Worm (Caenorhabditis elegans): ENCODE measurements around the gene popl-7.

The popl-7 gene

DNA sequence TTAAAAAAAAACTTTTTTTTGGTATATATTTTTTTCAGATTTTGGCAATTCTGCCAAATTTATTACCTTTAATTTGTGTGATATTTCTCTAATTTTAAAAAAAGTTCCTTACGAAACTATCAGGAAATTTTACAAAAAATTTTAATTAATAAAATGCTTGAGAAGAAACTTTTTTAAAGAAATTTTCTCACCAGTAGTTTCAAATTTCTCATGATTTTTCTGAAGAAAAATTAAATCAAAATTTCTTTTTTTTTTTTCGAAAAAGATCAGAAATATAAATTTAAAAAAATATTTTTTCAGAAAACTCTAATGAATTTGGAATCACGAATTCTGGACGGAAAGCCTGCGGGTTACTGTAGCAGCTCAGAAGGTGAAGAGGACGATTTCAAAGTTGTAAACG, 7.2 kb downstream of the popl-7 start, which contains the start of gene mau-8:
Gene mau-8, plus strand, starts transcription at position 301 of the 400 bp plus-strand sequence.
- TF ChIP-seq nhr-77 (tag; optimal IDR thresholded peaks at IDR 0.05) = no peak
- TF ChIP-seq ama-1 (optimal IDR thresholded peaks at IDR 0.05) = no peak
- TF ChIP-seq ceh-82 (tag; optimal IDR thresholded peaks at IDR 0.05) = no peak
- no peak for TF ChIP-seq jun-1 (tag; optimal IDR thresholded peaks at IDR 0.05)
- TF ChIP-seq mml-1 (tag; optimal IDR thresholded peaks at IDR 0.05) = no peak
- TF ChIP-seq nhr-28 (tag; optimal IDR thresholded peaks at IDR 0.05) = no peak
- no peak for TF ChIP-seq zag-1 (tag; optimal IDR thresholded peaks at IDR 0.05)
- TF ChIP-seq eor-1 (tag; optimal IDR thresholded peaks at IDR 0.05) = no peak
- TF ChIP-seq ceh-9 (tag; optimal IDR thresholded peaks at IDR 0.05) = no peak
- no peak for TF ChIP-seq hmg-11 (tag; optimal IDR thresholded peaks at IDR 0.05)
- no peak for TF ChIP-seq lin-15B (tag; optimal IDR thresholded peaks at IDR 0.05)
- no peak for TF ChIP-seq unc-62 (GFP tag; optimal IDR thresholded peaks at IDR 0.05)
- no peak for TF ChIP-seq ztf-11 (tag; optimal IDR thresholded peaks at IDR 0.05)

DNA sequence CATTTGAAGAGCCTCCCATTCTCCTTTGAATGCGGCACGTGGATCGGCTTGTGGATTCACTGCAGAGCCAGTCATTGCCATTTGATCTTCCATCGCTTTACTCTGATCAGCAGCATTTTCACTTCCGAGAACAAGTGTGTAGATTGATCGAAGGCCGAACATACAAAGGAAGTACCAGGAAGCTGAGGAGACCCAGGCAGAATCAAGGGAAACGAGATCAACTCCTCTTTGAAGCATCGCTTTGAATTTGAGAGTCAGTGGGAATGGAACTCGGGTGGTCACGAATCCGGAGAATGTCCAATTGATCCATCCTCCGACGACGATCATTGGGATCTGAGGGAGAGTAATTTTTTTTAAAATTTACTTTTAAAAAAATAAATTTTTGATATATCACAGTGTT, 10.0 kb downstream of the popl-7 start:
- TF ChIP-seq ceh-9 (tag; optimal IDR thresholded peaks at IDR 0.05) = no peak

ce11 chrIV:13381823-13382222, 11.3 kb downstream of the popl-7 start, which contains the start of gene emc-3:
TSS of gene emc-3 (minus strand) at chrIV:13381923.
- TF ChIP-seq lsy-12 (tag; optimal IDR thresholded peaks at IDR 0.05) (no peak), unc-39 (tag; optimal IDR thresholded peaks at IDR 0.05) (no peak), nhr-23 (tag; optimal IDR thresholded peaks at IDR 0.05) (no peak), lin-15B (tag; optimal IDR thresholded peaks at IDR 0.05) (no peak)

ce11 chrIV:13383763-13384436, 13.4 kb downstream of the popl-7 start, which contains the start of gene rab-19:
TSS of gene rab-19 (minus strand) at chrIV:13384386.
- no peak for TF ChIP-seq sea-2 (GFP tag; optimal IDR thresholded peaks at IDR 0.05)
- TF ChIP-seq ZK546.5 (tag; optimal IDR thresholded peaks at IDR 0.05) = no peak
- TF ChIP-seq ceh-82 (tag; optimal IDR thresholded peaks at IDR 0.05) = no peak
- TF ChIP-seq mdl-1 (tag; optimal IDR thresholded peaks at IDR 0.05) = no peak
- no peak for TF ChIP-seq ceh-9 (tag; optimal IDR thresholded peaks at IDR 0.05)
- no peak for TF ChIP-seq nhr-23 (tag; optimal IDR thresholded peaks at IDR 0.05)
- TF ChIP-seq daf-12 (tag; optimal IDR thresholded peaks at IDR 0.05) = no peak
- TF ChIP-seq lin-15B (tag; optimal IDR thresholded peaks at IDR 0.05) = peak; percentile 13
- TF ChIP-seq nhr-25 (tag; optimal IDR thresholded peaks at IDR 0.05) = no peak
- no peak for TF ChIP-seq snpc-4 (tag; optimal IDR thresholded peaks at IDR 0.05)
- TF ChIP-seq hmg-11 (tag; optimal IDR thresholded peaks at IDR 0.05) = peak; percentile 65
- TF ChIP-seq tbx-2 (tag; optimal IDR thresholded peaks at IDR 0.05) = no peak
- no peak for TF ChIP-seq nhr-67 (tag; optimal IDR thresholded peaks at IDR 0.05)
- TF ChIP-seq pqm-1 (tag; optimal IDR thresholded peaks at IDR 0.05) = no peak
- no peak for TF ChIP-seq nhr-77 (tag; optimal IDR thresholded peaks at IDR 0.05)
- TF ChIP-seq ztf-4 (tag; optimal IDR thresholded peaks at IDR 0.05) = no peak
- peak; percentile 26 for TF ChIP-seq nfya-1 (tag; optimal IDR thresholded peaks at IDR 0.05; ENCODE audit: insufficient read depth)
- TF ChIP-seq fkh-10 (GFP tag; optimal IDR thresholded peaks at IDR 0.05) = no peak
- peak; percentile 35 for TF ChIP-seq lin-39 (tag; optimal IDR thresholded peaks at IDR 0.05)
- TF ChIP-seq nhr-12 (tag; optimal IDR thresholded peaks at IDR 0.05) = no peak

- no peak for TF ChIP-seq lsy-12 (tag; optimal IDR thresholded peaks at IDR 0.05)
- no peak for TF ChIP-seq daf-12 (tag; optimal IDR thresholded peaks at IDR 0.05)
- TF ChIP-seq unc-39 (tag; optimal IDR thresholded peaks at IDR 0.05) = no peak
- TF ChIP-seq nhr-23 (tag; optimal IDR thresholded peaks at IDR 0.05) = peak; percentile 81
- TF ChIP-seq elt-1 (tag; optimal IDR thresholded peaks at IDR 0.05) = no peak
- no peak for TF ChIP-seq unc-62 (GFP tag; optimal IDR thresholded peaks at IDR 0.05)
- TF ChIP-seq nhr-67 (tag; optimal IDR thresholded peaks at IDR 0.05) = no peak
- no peak for TF ChIP-seq fos-1 (tag; optimal IDR thresholded peaks at IDR 0.05)
- TF ChIP-seq ztf-4 (tag; optimal IDR thresholded peaks at IDR 0.05) = no peak
- TF ChIP-seq ceh-9 (tag; optimal IDR thresholded peaks at IDR 0.05) = no peak
- TF ChIP-seq nfya-1 (tag; optimal IDR thresholded peaks at IDR 0.05; ENCODE audit: insufficient read depth) = peak; percentile 82
- no peak for TF ChIP-seq tbx-2 (tag; optimal IDR thresholded peaks at IDR 0.05)
- TF ChIP-seq nhr-25 (tag; optimal IDR thresholded peaks at IDR 0.05) = peak; percentile 72
- no peak for TF ChIP-seq nhr-12 (tag; optimal IDR thresholded peaks at IDR 0.05)
- TF ChIP-seq egl-27 (tag; optimal IDR thresholded peaks at IDR 0.05) = no peak
- TF ChIP-seq pha-4 (tag; optimal IDR thresholded peaks at IDR 0.05) = peak; percentile 87
- no peak for TF ChIP-seq nhr-76 (tag; optimal IDR thresholded peaks at IDR 0.05)
- peak; percentile 9 for TF ChIP-seq pqm-1 (tag; optimal IDR thresholded peaks at IDR 0.05)
- peak; percentile 54 for TF ChIP-seq ceh-28 (tag; optimal IDR thresholded peaks at IDR 0.05)
- TF ChIP-seq fkh-10 (GFP tag; optimal IDR thresholded peaks at IDR 0.05) = peak; percentile 14
- peak; percentile 9 for TF ChIP-seq ama-1 (optimal IDR thresholded peaks at IDR 0.05)
- peak; percentile 32 for TF ChIP-seq skn-1 (tag; optimal IDR thresholded peaks at IDR 0.05)
- peak; percentile 28 for TF ChIP-seq elt-2 (tag; optimal IDR thresholded peaks at IDR 0.05)
- no peak for TF ChIP-seq nhr-28 (tag; optimal IDR thresholded peaks at IDR 0.05)
- TF ChIP-seq ztf-11 (tag; optimal IDR thresholded peaks at IDR 0.05) = no peak
- no peak for TF ChIP-seq ZK546.5 (tag; optimal IDR thresholded peaks at IDR 0.05)
- TF ChIP-seq ceh-16 (tag; optimal IDR thresholded peaks at IDR 0.05) = no peak
- no peak for TF ChIP-seq sea-2 (GFP tag; optimal IDR thresholded peaks at IDR 0.05)
- peak; percentile 70 for TF ChIP-seq lin-39 (tag; optimal IDR thresholded peaks at IDR 0.05)
- TF ChIP-seq jun-1 (tag; optimal IDR thresholded peaks at IDR 0.05) = no peak
- no peak for TF ChIP-seq elt-3 (tag; optimal IDR thresholded peaks at IDR 0.05)
- TF ChIP-seq eor-1 (tag; optimal IDR thresholded peaks at IDR 0.05) = no peak
- TF ChIP-seq zag-1 (tag; optimal IDR thresholded peaks at IDR 0.05) = no peak
- no peak for TF ChIP-seq nhr-11 (tag; optimal IDR thresholded peaks at IDR 0.05)
These were observed 15.6 kb downstream of the popl-7 start, which contains the start of the genes Y62E10A.20, Y62E10A.23 and mdt-9 for ce11 chrIV:13386043-13386442. TSS of gene Y62E10A.20 (minus strand) at chrIV:13386091. TSS of gene Y62E10A.23 (plus strand) at chrIV:13386324. TSS of gene mdt-9 (plus strand) at chrIV:13386380.

Measured in whole organism, L3 larva.